Fruit fly (Drosophila melanogaster) Kc167 (cell line): ENCODE measurements around the gene SF1.

Experiments used
- Myc ChIP-seq: fragments of >200 bp; optimal IDR thresholded peaks from 2 replicates; lab custom pipeline; 2017; ENCODE audit warnings: missing external identifiers
- insv ChIP-seq: fragments of >200 bp; optimal IDR thresholded peaks from 3 replicates; lab custom pipeline; 2018; ENCODE audit warnings: missing external identifiers

dm6 chr3R:17549985-17550384, 9.8 kb downstream of the SF1 start:
- no peak for TF ChIP-seq Myc
- TF ChIP-seq insv (lab: Kevin White, UChicago) = no peak
